Worm (Caenorhabditis elegans): ENCODE results near the gene F57C12.6.

DNA sequence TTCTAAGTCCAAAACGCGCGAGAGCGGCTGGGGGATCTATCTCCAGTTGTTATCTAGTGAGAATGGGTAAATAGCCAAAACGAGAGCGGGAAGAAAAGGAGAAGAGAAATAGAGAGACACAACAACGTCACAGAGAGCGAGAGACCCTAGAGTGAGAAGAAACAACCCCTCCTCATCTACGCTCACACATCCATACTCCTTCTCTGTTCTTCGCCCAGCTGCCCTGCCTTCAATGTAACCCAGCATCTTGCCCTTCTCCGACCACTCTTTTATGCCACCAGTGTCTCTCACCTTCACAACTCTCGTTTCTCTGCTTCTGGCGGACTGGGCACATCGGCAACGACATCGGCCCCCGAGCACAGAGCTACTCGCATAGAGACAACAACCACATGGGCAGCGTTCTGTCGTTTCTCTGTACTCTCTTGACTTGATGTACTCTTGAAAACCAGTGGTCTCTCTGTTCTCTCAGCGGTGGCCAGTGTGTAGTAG is 39.5 kb upstream of the F57C12.6 start:
- TF ChIP-seq him-1 (tag; optimal IDR thresholded peaks at IDR 0.05) (peak; percentile 75), W03F9.2 (tag; optimal IDR thresholded peaks at IDR 0.05) (peak; percentile 59)
